Worm (Caenorhabditis elegans): Measurements from ENCODE around the gene scl-13.

DNA sequence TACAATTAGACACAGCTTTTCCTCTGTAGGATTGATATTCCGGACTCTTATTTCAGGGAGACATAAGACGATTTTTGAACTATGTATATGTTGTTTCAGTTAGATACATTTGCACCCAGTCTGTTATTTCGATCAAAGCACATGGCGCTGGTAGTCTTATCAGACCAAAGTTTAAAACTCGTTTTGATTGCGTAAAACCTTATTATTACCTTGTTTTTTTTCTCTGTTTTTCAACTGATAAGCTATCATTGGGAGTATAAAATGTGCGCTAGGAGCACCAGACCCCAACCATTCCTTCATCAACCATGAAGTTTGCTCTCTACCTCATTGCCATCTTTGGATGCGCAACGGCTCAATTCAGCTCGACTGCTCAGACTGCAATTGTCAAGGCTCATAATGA, 850 bp upstream of the scl-13 start, which contains the start of gene scl-12:
- TF ChIP-seq pes-1 (GFP tag; IDR thresholded peaks at IDR 0.05) (no peak), flt-1 (GFP tag; IDR thresholded peaks at IDR 0.05) (no peak), ama-1 (optimal IDR thresholded peaks at IDR 0.05) (no peak), hmg-4 (GFP tag; optimal IDR thresholded peaks at IDR 0.05) (no peak), ceh-13 (GFP tag; optimal IDR thresholded peaks at IDR 0.05) (no peak), F13C5.2 (tag; optimal IDR thresholded peaks at IDR 0.05) (no peak)

Data from whole organism, early embryonic.